Worm (Caenorhabditis elegans) whole organism, L3 larva: ENCODE results near the gene srh-72.
"Not testable (repeated sequence)": the region's sequence is repeated elsewhere in the genome, so short reads cannot be mapped to it uniquely, and the experiment has no call there.

Source experiments
- R02D3.7 ChIP-seq: fragments of 150-350 bp; optimal IDR thresholded peaks from 2 replicates; lab custom pipeline; 2014; ENCODE audit warnings: missing biosample characterization, missing genetic modification characterization
- aly-2 ChIP-seq: fragments of 150-350 bp; optimal IDR thresholded peaks from 2 replicates; lab custom pipeline; 2014; ENCODE audit warnings: missing biosample characterization, missing genetic modification characterization
- ceh-16 ChIP-seq: sonication (generic microtip); optimal IDR thresholded peaks from 2 replicates; lab custom pipeline; 2017; ENCODE audit warnings: missing biosample characterization, missing genetic modification characterization
- ceh-82 ChIP-seq: fragments of 150-350 bp; optimal IDR thresholded peaks from 2 replicates; lab custom pipeline; 2014; ENCODE audit warnings: missing biosample characterization, missing genetic modification characterization
- ceh-9 ChIP-seq: sonication (generic microtip); optimal IDR thresholded peaks from 2 replicates; lab custom pipeline; 2018; ENCODE audit warnings: missing biosample characterization, missing genetic modification characterization
- daf-12 ChIP-seq: fragments of 150-350 bp; optimal IDR thresholded peaks from 2 replicates; lab custom pipeline; 2014; ENCODE audit warnings: missing biosample characterization, missing genetic modification reagents, missing genetic modification characterization
- egl-27 ChIP-seq: sonication (generic microtip); optimal IDR thresholded peaks from 4 replicates; lab custom pipeline; 2017; ENCODE audit warnings: missing biosample characterization, missing genetic modification reagents, missing genetic modification characterization
- egl-5 ChIP-seq: fragments of 150-350 bp; optimal IDR thresholded peaks from 2 replicates; lab custom pipeline; 2017; ENCODE audit warnings: missing biosample characterization, missing genetic modification reagents, missing genetic modification characterization, inconsistent platforms
- elt-1 ChIP-seq: fragments of 150-350 bp; optimal IDR thresholded peaks from 2 replicates; lab custom pipeline; 2014; ENCODE audit warnings: missing biosample characterization, missing genetic modification characterization
- elt-2 ChIP-seq: sonication (generic microtip); optimal IDR thresholded peaks from 2 replicates; lab custom pipeline; 2016; ENCODE audit warnings: missing genetic modification reagents, mild to moderate bottlenecking, missing genetic modification characterization, missing compliant biosample characterization
- elt-3 ChIP-seq, 3 experiments: fragments of 150-350 bp in 1 of 3; sonication (generic microtip) in 2 of 3; optimal IDR thresholded peaks; 2 replicates in 2 of 3; 4 replicates in 1 of 3; lab custom pipeline; 2014 to 2017; ENCODE audit warnings: missing biosample characterization in 3 of 3, missing genetic modification characterization in 3 of 3
- fkh-2 ChIP-seq: fragments of 150-350 bp; optimal IDR thresholded peaks from 2 replicates; lab custom pipeline; 2014; ENCODE audit warnings: missing biosample characterization, missing genetic modification reagents, missing genetic modification characterization
- jun-1 ChIP-seq: fragments of 150-350 bp; optimal IDR thresholded peaks from 2 replicates; lab custom pipeline; 2014; ENCODE audit warnings: missing biosample characterization, missing genetic modification reagents, missing genetic modification characterization
- mml-1 ChIP-seq: fragments of 150-350 bp; sonication (generic microtip); optimal IDR thresholded peaks from 3 replicates; lab custom pipeline; 2014; ENCODE audit warnings: missing biosample characterization, missing genetic modification characterization
- nfya-1 ChIP-seq: sonication (generic microtip); optimal IDR thresholded peaks from 2 replicates; lab custom pipeline; 2017; ENCODE audit warnings: missing genetic modification characterization, mild to moderate bottlenecking, missing compliant biosample characterization, antibody characterized with exemption, moderate library complexity; ENCODE audit not compliant: insufficient read depth
- nhr-25 ChIP-seq: sonication (generic microtip); optimal IDR thresholded peaks from 2 replicates; lab custom pipeline; 2017; ENCODE audit warnings: missing biosample characterization, missing genetic modification characterization
- nhr-67 ChIP-seq: fragments of 150-350 bp; optimal IDR thresholded peaks from 2 replicates; lab custom pipeline; 2014; ENCODE audit warnings: missing biosample characterization, missing genetic modification characterization
- pha-4 ChIP-seq: fragments of 150-350 bp; optimal IDR thresholded peaks from 2 replicates; lab custom pipeline; 2014; ENCODE audit warnings: missing biosample characterization, missing genetic modification reagents, missing genetic modification characterization
- pqm-1 ChIP-seq: fragments of 150-350 bp; optimal IDR thresholded peaks from 2 replicates; lab custom pipeline; 2017; ENCODE audit warnings: missing biosample characterization, missing genetic modification characterization, inconsistent platforms
- sea-2 ChIP-seq: fragments of 150-350 bp; sonication (generic microtip); optimal IDR thresholded peaks from 4 replicates; lab custom pipeline; 2014; ENCODE audit warnings: missing biosample characterization, missing genetic modification reagents, missing genetic modification characterization
- skn-1 ChIP-seq: fragments of 150-350 bp; optimal IDR thresholded peaks from 2 replicates; lab custom pipeline; 2014; ENCODE audit warnings: missing biosample characterization, missing genetic modification characterization
- unc-39 ChIP-seq: sonication (generic microtip); optimal IDR thresholded peaks from 4 replicates; lab custom pipeline; 2017; ENCODE audit warnings: missing biosample characterization, missing genetic modification characterization
- unc-62 ChIP-seq: fragments of 150-350 bp; sonication (generic microtip); optimal IDR thresholded peaks from 4 replicates; lab custom pipeline; 2014; ENCODE audit warnings: missing biosample characterization, missing genetic modification reagents, missing genetic modification characterization
- zag-1 ChIP-seq: fragments of 150-350 bp; optimal IDR thresholded peaks from 2 replicates; lab custom pipeline; 2014; ENCODE audit warnings: missing biosample characterization, missing genetic modification characterization
- ztf-11 ChIP-seq: fragments of 150-350 bp; optimal IDR thresholded peaks from 2 replicates; lab custom pipeline; 2014; ENCODE audit warnings: missing biosample characterization, missing genetic modification characterization

srh-72 gene

DNA sequence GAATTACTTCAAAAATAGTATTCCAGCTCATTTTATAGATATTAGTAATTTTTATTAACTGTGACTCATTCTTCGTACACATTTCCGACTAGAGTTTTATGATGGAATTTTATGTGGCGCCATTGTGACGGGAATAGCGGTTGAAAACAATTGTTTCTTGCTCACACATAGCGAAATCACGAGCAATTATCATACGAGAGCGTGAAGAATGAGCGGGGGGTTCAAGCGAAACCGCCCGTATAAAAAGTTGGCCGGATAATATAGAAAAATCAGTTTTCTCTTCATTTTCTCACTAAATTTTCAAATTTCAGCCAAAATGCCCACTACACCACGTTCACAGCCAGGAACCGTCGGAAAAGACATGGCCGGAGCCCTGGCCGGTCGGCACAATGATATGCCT lies 6.9 kb downstream of the srh-72 start, which contains the start of gene C08E3.1:
C08E3.1 (plus strand) TSS at position 301 of the 400 bp plus-strand sequence.
- TF ChIP-seq zag-1 (tag; lab: Kevin White, UChicago); ceh-16; unc-39 (tag; lab: Kevin White, UChicago): not testable (repeated sequence)

DNA sequence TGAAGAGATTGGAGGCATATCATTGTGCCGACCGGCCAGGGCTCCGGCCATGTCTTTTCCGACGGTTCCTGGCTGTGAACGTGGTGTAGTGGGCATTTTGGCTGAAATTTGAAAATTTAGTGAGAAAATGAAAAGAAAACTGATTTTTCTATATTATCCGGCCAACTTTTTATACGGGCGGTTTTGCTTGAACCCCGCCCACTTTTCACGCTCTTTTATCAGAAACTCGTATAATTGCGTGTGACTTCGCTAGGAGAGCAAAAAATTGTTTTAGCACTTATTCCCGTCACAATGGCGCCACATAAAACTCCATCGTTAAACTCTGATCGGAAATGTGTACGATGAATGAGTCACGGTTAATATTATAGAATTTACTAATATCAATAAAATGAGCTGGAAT lies 8.2 kb downstream of the srh-72 start, which contains the start of gene C08E3.13:
C08E3.13 (minus strand) TSS at position 101 of the 400 bp plus-strand sequence.
- TF ChIP-seq sea-2 (GFP tag; lab: Kevin White, UChicago); aly-2 (tag; lab: Kevin White, UChicago); elt-1 (tag; lab: Kevin White, UChicago): not testable (repeated sequence)

DNA sequence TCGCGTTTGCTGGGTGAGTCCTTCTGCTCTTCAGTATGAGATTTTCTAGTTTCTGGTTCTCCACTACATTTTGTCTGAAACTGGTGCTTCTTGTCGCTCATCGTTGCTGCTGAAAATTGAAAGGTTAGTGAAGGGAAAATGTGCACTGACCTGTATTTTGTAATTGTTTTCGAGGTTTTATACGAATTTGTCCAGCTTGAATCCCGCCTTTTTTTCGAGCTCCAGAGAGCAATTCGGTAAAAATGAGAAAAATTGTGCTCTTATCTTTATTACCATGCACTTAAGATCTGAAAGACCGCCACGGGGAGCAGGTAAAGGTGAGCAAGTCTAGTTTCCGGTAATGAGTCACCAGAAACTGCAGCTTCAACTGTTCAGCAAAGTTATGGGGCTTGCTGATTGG lies 12.6 kb downstream of the srh-72 start, which contains the start of gene C08E3.15:
C08E3.15 (minus strand) TSS at position 101 of the 400 bp plus-strand sequence.
- TF ChIP-seq ztf-11 (tag; lab: Kevin White, UChicago); sea-2 (GFP tag; lab: Kevin White, UChicago); nhr-67 (tag; lab: Kevin White, UChicago): not testable (repeated sequence)

DNA sequence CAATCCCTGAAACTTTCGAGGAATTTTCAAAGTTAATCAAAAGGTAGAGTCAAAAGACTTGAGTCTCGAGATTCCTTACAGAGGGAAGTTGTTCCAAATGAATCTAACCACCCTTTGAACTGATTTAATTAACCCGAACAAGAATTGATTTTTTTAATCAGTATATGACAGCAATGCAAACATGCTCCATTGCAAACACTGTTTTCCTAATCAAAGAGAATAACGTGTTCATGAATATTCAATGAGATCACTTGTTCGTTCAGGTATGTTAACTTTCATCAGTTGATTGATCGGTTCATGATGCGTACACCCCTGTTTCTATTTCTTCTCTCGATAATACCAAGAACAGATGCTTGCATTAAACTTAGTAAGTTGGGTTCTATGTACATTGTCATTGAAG lies 14.7 kb downstream of the srh-72 start, which contains the start of gene C08E3.14:
C08E3.14 (plus strand) TSS at position 301 of the 400 bp plus-strand sequence.
- TF ChIP-seq pqm-1 (tag; lab: Kevin White, UChicago) (no peak), egl-27 (tag; lab: Kevin White, UChicago) (no peak)

DNA sequence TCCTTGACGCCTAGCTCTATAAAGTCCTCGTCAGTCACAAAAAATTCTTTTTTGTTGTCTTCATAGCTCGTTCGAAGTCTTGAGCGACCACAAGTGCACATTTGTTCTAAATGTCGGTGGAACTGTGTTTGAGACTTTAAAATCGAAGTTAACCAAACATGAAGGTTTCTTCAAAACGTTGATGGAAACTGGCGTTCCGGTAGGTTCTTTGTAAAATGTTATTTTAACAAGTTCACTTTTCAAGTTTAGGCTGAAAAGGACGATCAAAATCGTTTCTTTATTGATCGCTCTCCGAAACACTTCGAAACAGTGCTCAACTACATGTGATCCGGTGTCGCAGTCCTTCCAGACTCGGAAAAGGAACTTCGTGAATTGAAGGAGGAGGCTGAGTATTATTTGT lies 15.8 kb downstream of the srh-72 start, which contains the start of gene fbxa-160:
fbxa-160 (minus strand) TSS at position 101 of the 400 bp plus-strand sequence.
- TF ChIP-seq daf-12 (tag; lab: Kevin White, UChicago) = no peak

DNA sequence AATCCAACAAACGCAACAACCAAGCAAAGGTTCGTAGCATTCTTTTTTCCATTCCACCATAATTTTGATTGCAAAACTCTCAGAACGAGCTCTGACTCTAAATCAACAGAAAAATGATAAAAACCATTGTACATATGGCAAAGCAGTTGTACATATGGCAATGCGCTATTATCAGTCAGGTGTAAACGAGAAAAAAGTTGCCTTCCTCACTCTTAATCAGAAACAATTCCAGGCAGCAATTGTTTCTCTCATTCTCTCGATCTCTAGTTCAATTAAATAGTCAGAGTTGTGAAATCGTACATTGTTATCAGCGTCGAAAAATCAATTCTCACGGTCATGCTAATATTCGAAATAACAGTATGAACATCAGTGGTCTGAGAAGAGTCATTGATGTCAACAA lies 18.6 kb downstream of the srh-72 start:
- no peak for TF ChIP-seq ceh-9 (tag; lab: Kevin White, UChicago)
- no peak for TF ChIP-seq nfya-1 (tag; lab: Kevin White, UChicago)
- no peak for TF ChIP-seq ceh-82 (tag; lab: Kevin White, UChicago)
- TF ChIP-seq unc-62 = no peak
- no peak for TF ChIP-seq mml-1 (tag; lab: Kevin White, UChicago)
- TF ChIP-seq R02D3.7 (tag; lab: Kevin White, UChicago) = no peak
- TF ChIP-seq skn-1 = no peak
- no peak for TF ChIP-seq egl-27 (tag; lab: Kevin White, UChicago)
- TF ChIP-seq nhr-67 (tag; lab: Kevin White, UChicago) = no peak
- TF ChIP-seq unc-39 (tag; lab: Kevin White, UChicago) = no peak
- TF ChIP-seq elt-1 (tag; lab: Kevin White, UChicago) = no peak
- peak; percentile 65 for TF ChIP-seq pha-4 (tag; lab: Kevin White, UChicago)
- peak; percentile 67 for TF ChIP-seq jun-1 (tag; lab: Kevin White, UChicago)
- no peak for TF ChIP-seq nhr-25 (tag; lab: Kevin White, UChicago)
- TF ChIP-seq pqm-1 (tag; lab: Kevin White, UChicago) = peak; percentile 84
- TF ChIP-seq fkh-2 (tag; lab: Kevin White, UChicago) = no peak
- peak; percentile 93 for TF ChIP-seq elt-2 (tag; lab: Kevin White, UChicago)

DNA sequence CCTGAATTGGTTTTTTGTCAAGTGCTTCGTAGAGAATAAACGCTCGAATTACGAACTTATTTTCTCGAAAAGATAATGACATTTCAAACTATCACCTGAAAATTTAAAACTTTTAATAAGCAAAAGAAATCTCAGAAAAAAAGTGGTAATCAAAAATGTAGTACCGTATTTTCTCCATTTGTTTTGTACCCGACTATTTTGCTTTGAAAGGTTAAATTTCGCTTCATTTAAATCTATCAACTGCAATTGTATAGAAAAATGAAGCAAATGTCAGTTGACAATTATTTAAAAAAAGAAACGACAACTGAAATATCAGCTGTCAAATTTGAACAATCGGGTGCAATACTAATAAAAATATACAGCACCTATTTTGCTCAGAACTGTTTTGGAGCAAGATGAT lies 19.2 kb downstream of the srh-72 start, which contains the start of gene fbxa-158:
fbxa-158 (minus strand) TSS at position 101 of the 400 bp plus-strand sequence.
- TF ChIP-seq ceh-82 (tag; lab: Kevin White, UChicago) (no peak), aly-2 (tag; lab: Kevin White, UChicago) (no peak), pha-4 (tag; lab: Kevin White, UChicago) (no peak), elt-3 (tag; optimal IDR thresholded peaks at IDR 0.05; lab: Kevin White, UChicago) (no peak)

DNA sequence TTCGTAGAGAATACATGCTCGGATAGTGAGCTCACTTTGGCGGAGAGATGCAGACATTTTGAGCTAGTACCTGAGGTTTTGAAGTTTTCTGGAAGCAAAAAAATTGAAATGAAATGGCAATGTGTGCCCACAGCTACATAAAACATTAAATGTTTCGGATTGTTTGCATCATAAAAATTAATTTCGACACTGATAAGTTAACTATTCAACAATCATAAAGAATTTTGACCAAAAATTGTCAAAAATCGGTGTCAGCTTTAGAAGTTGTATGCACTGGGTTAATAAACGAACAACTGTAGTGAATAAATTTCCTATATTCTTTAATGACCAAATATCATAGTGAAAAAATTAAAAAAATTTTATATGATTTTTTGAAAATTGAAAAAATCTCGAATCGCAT lies 21.4 kb downstream of the srh-72 start, which contains the start of gene fbxa-166:
fbxa-166 (minus strand) TSS at position 101 of the 400 bp plus-strand sequence.
- no peak for TF ChIP-seq R02D3.7 (tag; lab: Kevin White, UChicago)
- no peak for TF ChIP-seq egl-5 (tag; lab: Kevin White, UChicago)
